Fruit fly (Drosophila melanogaster) S2 (cell line): ENCODE data around the gene CG12003.

Source experiments
- CG8478 ChIP-seq: fragments of >200 bp; optimal IDR thresholded peaks from 2 replicates; lab custom pipeline; 2018
- CTCF ChIP-seq, 2 experiments: fragments of >200 bp; optimal IDR thresholded peaks; 2 replicates each; lab custom pipeline; 2018

DNA sequence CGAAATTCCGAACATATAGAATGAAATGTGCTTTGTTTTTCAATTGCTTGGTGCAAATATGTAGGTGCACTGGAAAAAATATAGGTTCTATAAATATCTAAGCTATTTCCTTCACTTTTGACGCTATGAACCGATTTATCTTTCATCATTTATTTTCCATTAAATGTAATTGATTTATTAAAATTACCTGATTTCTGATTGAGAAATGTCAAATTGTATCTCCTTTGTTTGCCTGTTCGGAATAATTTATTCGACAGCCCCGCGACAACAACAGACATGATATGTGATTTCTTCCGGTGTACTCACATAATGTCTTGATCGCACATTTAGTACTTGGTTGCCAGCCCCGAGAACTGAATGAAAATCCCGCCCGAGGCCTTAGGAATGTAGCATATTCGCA, 44.4 kb downstream of the CG12003 start:
- TF ChIP-seq CG8478 (lab: Kevin White, UChicago) (no peak), CTCF (optimal IDR thresholded peaks at IDR 0.05; lab: Kevin White, UChicago) (no peak)
